Fruit fly (Drosophila melanogaster): ENCODE measurements around the gene Nlp.

Nlp gene

DNA sequence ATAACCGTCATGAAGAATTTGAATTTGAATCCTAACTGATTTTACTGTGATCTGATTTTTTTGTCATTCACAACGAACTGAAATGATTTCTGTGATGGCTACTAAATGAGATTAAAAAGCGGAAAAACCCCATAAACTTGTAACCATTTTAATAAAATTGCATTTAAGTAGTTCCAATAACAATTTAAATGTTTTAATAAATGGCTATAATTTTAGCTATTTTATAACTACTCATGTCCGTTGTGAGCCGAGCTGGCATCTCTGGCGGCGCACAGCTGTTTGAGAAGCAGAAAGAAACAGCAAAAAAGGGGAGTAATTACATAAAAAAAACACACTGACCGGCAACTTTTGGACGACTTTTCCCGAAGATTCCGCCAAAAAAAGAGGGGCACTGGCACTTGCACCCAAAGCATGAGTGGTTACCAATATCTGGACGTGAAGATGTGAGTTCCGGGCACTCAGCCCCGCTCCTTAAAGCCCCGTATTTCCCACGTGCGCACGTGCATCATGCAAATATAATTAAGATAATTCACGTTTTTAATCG lies 52.1 kb downstream of the Nlp start, which contains the start of the genes CG7950 and Rpp14a (continued):
- TF ChIP-seq Opbp (GFP tag; IDR thresholded peaks at IDR 0.05; ENCODE audit: partially characterized antibody) (no peak), grau (tag; optimal IDR thresholded peaks at IDR 0.05) (peak; percentile 77), CG6791 (GFP tag; IDR thresholded peaks at IDR 0.05; ENCODE audit: partially characterized antibody) (no peak), sim (GFP tag; IDR thresholded peaks at IDR 0.05) (no peak), CG8388 (GFP tag; optimal IDR thresholded peaks at IDR 0.05) (peak; percentile 53), pum (GFP tag; optimal IDR thresholded peaks at IDR 0.05) (peak; percentile 73), D (optimal IDR thresholded peaks at IDR 0.05) (no peak), D (GFP tag; optimal IDR thresholded peaks at IDR 0.05) (no peak), Kr (GFP tag; optimal IDR thresholded peaks at IDR 0.05) (no peak), abd-A (tag; optimal IDR thresholded peaks at IDR 0.05) (peak; percentile 46), dimm (GFP tag; IDR thresholded peaks at IDR 0.05) (peak; percentile 29; the same call in 1 of the 2 replicates), gem (tag; optimal IDR thresholded peaks at IDR 0.05) (peak; percentile 88), CG9817 (tag; optimal IDR thresholded peaks at IDR 0.05) (peak; percentile 86), org-1 (GFP tag; optimal IDR thresholded peaks at IDR 0.05) (peak; percentile 35), CG10274 (GFP tag; optimal IDR thresholded peaks at IDR 0.05) (no peak), Bgb (GFP tag; IDR thresholded peaks at IDR 0.05; ENCODE audit: partially characterized antibody) (no peak), Fer1 (GFP tag; optimal IDR thresholded peaks at IDR 0.05) (peak; percentile 64), CG16863 (GFP tag; optimal IDR thresholded peaks at IDR 0.05) (peak; percentile 76), sob (GFP tag; IDR thresholded peaks at IDR 0.05) (peak; percentile 76), CG2129 (GFP tag; IDR thresholded peaks at IDR 0.05; ENCODE audit: partially characterized antibody) (no peak), Dad (GFP tag; optimal IDR thresholded peaks at IDR 0.05) (peak; percentile 62), CG15514 (GFP tag; optimal IDR thresholded peaks at IDR 0.05) (peak; percentile 92), oc (tag; optimal IDR thresholded peaks at IDR 0.05) (peak; percentile 74), CG31365 (tag; optimal IDR thresholded peaks at IDR 0.05) (no peak), insv (GFP tag; optimal IDR thresholded peaks at IDR 0.05) (peak in 1 of 2 experiments; percentile 2), seq (GFP tag; IDR thresholded peaks at IDR 0.05) (peak; percentile 81), CG6654 (GFP tag; optimal IDR thresholded peaks at IDR 0.05) (no peak), CG6854 (GFP tag; optimal IDR thresholded peaks at IDR 0.05) (no peak), CG3995 (GFP tag; optimal IDR thresholded peaks at IDR 0.05) (peak; percentile 40), Elba2 (GFP tag; optimal IDR thresholded peaks at IDR 0.05) (peak; percentile 8), CG4617 (GFP tag; optimal IDR thresholded peaks at IDR 0.05; ENCODE audit: borderline replicate concordance) (peak; percentile 36), CG4854 (GFP tag; optimal IDR thresholded peaks at IDR 0.05) (peak; percentile 63), fd3F (GFP tag; optimal IDR thresholded peaks at IDR 0.05) (peak; percentile 69), al (GFP tag; IDR thresholded peaks at IDR 0.05) (peak; percentile 75; the same call in 1 of the 2 replicates), Stat92E (GFP tag; optimal IDR thresholded peaks at IDR 0.05) (no peak), Antp (GFP tag; optimal IDR thresholded peaks at IDR 0.05) (peak; percentile 42), unpg (GFP tag; optimal IDR thresholded peaks at IDR 0.05) (peak; percentile 84), Scr (GFP tag; IDR thresholded peaks at IDR 0.05; ENCODE audit: partially characterized antibody) (peak; percentile 23; the same call in 1 of the 2 replicates), HLH3B (GFP tag; IDR thresholded peaks at IDR 0.05) (peak; percentile 77), hkb (optimal IDR thresholded peaks at IDR 0.05) (no peak), hkb (GFP tag; IDR thresholded peaks at IDR 0.05) (peak; percentile 83), zen (tag; optimal IDR thresholded peaks at IDR 0.05) (peak; percentile 75), eve (GFP tag; optimal IDR thresholded peaks at IDR 0.05) (no peak), CG18599 (GFP tag; optimal IDR thresholded peaks at IDR 0.05) (peak; percentile 73), Fer3 (tag; optimal IDR thresholded peaks at IDR 0.05) (peak; percentile 84), h (optimal IDR thresholded peaks at IDR 0.05) (no peak), CG6765 (GFP tag; optimal IDR thresholded peaks at IDR 0.05) (no peak), Mes4 (GFP tag; optimal IDR thresholded peaks at IDR 0.05) (peak; percentile 72), Optix (GFP tag; IDR thresholded peaks at IDR 0.05) (peak; percentile 55; the same call in 2 of the 3 replicates), NK7.1 (GFP tag; optimal IDR thresholded peaks at IDR 0.05) (peak; percentile 49)

Measured in whole organism, embryonic.